Fruit fly (Drosophila melanogaster) whole organism, embryonic: ENCODE measurements around the gene Argp.

Experiments
- Ada2b ChIP-seq: fragments of 200-800 bp; sonication (Bioruptor generic); IDR thresholded peaks from 2 replicates; pipeline ENCODE4 v1.3.6; 2022; ENCODE audit warnings: missing biosample characterization, missing genetic modification characterization
- Atf-2 ChIP-seq: fragments of 200-800 bp; sonication (Bioruptor generic); optimal IDR thresholded peaks from 2 replicates; lab custom pipeline; 2016; ENCODE audit warnings: missing biosample characterization, missing genetic modification characterization
- Bgb ChIP-seq: fragments of 200-800 bp; sonication (Bioruptor generic); IDR thresholded peaks from 2 replicates; pipeline ENCODE4 v1.3.6; 2022; ENCODE audit warnings: missing biosample characterization, missing genetic modification characterization; ENCODE audit not compliant: partially characterized antibody
- CG11085 ChIP-seq: fragments of 200-800 bp; sonication (Bioruptor generic); IDR thresholded peaks from 2 replicates; pipeline ENCODE4 v1.3.6; 2022; ENCODE audit warnings: missing biosample characterization, missing genetic modification characterization
- CG12104 ChIP-seq: fragments of 200-800 bp; sonication (Bioruptor generic); optimal IDR thresholded peaks from 3 replicates; lab custom pipeline; 2016; ENCODE audit warnings: missing biosample characterization, missing genetic modification characterization
- CG1233 ChIP-seq: fragments of 200-800 bp; sonication (Bioruptor generic); optimal IDR thresholded peaks from 4 replicates; lab custom pipeline; 2018; ENCODE audit warnings: missing biosample characterization, mild to moderate bottlenecking, missing genetic modification characterization
- CG13775 ChIP-seq: fragments of 200-800 bp; sonication (Bioruptor generic); optimal IDR thresholded peaks from 3 replicates; lab custom pipeline; 2017; ENCODE audit warnings: missing biosample characterization, mild to moderate bottlenecking, missing genetic modification characterization
- CG15514 ChIP-seq: fragments of 200-800 bp; sonication (Bioruptor generic); optimal IDR thresholded peaks from 3 replicates; lab custom pipeline; 2017; ENCODE audit warnings: missing biosample characterization, missing genetic modification characterization, mild to moderate bottlenecking, moderate library complexity, missing genetic modification reagents
- CG17568 ChIP-seq: fragments of 200-800 bp; sonication (Bioruptor generic); optimal IDR thresholded peaks from 2 replicates; lab custom pipeline; 2018; ENCODE audit warnings: missing biosample characterization, mild to moderate bottlenecking, missing genetic modification characterization, moderate library complexity
- CG2678 ChIP-seq: fragments of 200-800 bp; sonication (Bioruptor generic); optimal IDR thresholded peaks from 3 replicates; lab custom pipeline; 2019; ENCODE audit warnings: missing biosample characterization, mild to moderate bottlenecking, missing genetic modification characterization, moderate library complexity
- CG2889 ChIP-seq: fragments of 200-800 bp; sonication (Bioruptor generic); IDR thresholded peaks from 3 replicates; pipeline ENCODE4 v1.3.6; 2022; ENCODE audit warnings: missing biosample characterization, missing genetic modification characterization
- CG3163 ChIP-seq: fragments of 200-800 bp; sonication (Bioruptor generic); optimal IDR thresholded peaks from 3 replicates; lab custom pipeline; 2016; ENCODE audit warnings: missing biosample characterization, missing genetic modification characterization
- CG32532 ChIP-seq: fragments of 200-800 bp; sonication (Bioruptor generic); IDR thresholded peaks from 2 replicates; pipeline ENCODE4 v1.3.6; 2022; ENCODE audit warnings: missing biosample characterization, missing genetic modification characterization
- CG34376 ChIP-seq: fragments of 200-800 bp; sonication (Bioruptor generic); optimal IDR thresholded peaks from 2 replicates; lab custom pipeline; 2018; ENCODE audit warnings: missing biosample characterization, mild to moderate bottlenecking, missing genetic modification characterization
- CG4360 ChIP-seq: fragments of 200-800 bp; sonication (Bioruptor generic); IDR thresholded peaks from 2 replicates; pipeline ENCODE4 v1.3.6; 2022; ENCODE audit warnings: missing biosample characterization, missing genetic modification characterization
- CG6654 ChIP-seq: fragments of 200-800 bp; sonication (Bioruptor generic); optimal IDR thresholded peaks from 2 replicates; lab custom pipeline; 2017; ENCODE audit warnings: missing biosample characterization, mild to moderate bottlenecking, missing genetic modification characterization
- CG6683 ChIP-seq: fragments of 200-800 bp; sonication (Bioruptor generic); optimal IDR thresholded peaks from 2 replicates; lab custom pipeline; 2017; ENCODE audit warnings: missing biosample characterization, mild to moderate bottlenecking, missing genetic modification characterization, missing genetic modification reagents
- CG7928 ChIP-seq: fragments of 200-800 bp; sonication (Bioruptor generic); optimal IDR thresholded peaks from 2 replicates; lab custom pipeline; 2017; ENCODE audit warnings: missing biosample characterization, mild to moderate bottlenecking, missing genetic modification characterization
- Dad ChIP-seq: fragments of 200-800 bp; sonication (Bioruptor generic); optimal IDR thresholded peaks from 3 replicates; lab custom pipeline; 2016; ENCODE audit warnings: missing biosample characterization, missing genetic modification characterization
- Dip2 ChIP-seq: fragments of 200-800 bp; sonication (Bioruptor generic); IDR thresholded peaks from 2 replicates; pipeline ENCODE4 v1.3.6; 2022; ENCODE audit warnings: missing biosample characterization, missing genetic modification characterization
- Dip3 ChIP-seq: fragments of 200-800 bp; sonication (Bioruptor generic); optimal IDR thresholded peaks from 3 replicates; lab custom pipeline; 2016; ENCODE audit warnings: missing biosample characterization, missing genetic modification characterization
- Doc2 ChIP-seq: fragments of 200-800 bp; sonication (Bioruptor generic); IDR thresholded peaks from 2 replicates; pipeline ENCODE4 v1.3.6; 2022; ENCODE audit warnings: missing biosample characterization, missing genetic modification characterization
- Drgx ChIP-seq: fragments of 200-800 bp; sonication (Bioruptor generic); IDR thresholded peaks from 2 replicates; pipeline ENCODE4 v1.3.6; 2022; ENCODE audit warnings: missing biosample characterization, missing genetic modification characterization
- Hr39 ChIP-seq: fragments of >200 bp; optimal IDR thresholded peaks from 2 replicates; lab custom pipeline; 2017
- Hr51 ChIP-seq, 2 experiments: fragments of 200-800 bp; sonication (Bioruptor generic); optimal IDR thresholded peaks; 2 replicates in 1 of 2; 3 replicates in 1 of 2; lab custom pipeline; 2016 to 2018; ENCODE audit warnings: missing biosample characterization in 2 of 2, missing genetic modification characterization in 2 of 2, mild to moderate bottlenecking in 1 of 2, moderate library complexity in 1 of 2
- Mes4 ChIP-seq: fragments of 200-800 bp; sonication (Bioruptor generic); optimal IDR thresholded peaks from 2 replicates; lab custom pipeline; 2016; ENCODE audit warnings: missing biosample characterization, missing genetic modification characterization
- Optix ChIP-seq: fragments of 200-800 bp; sonication (Bioruptor generic); IDR thresholded peaks from 3 replicates; pipeline ENCODE4 v1.3.6; 2022; ENCODE audit warnings: missing biosample characterization, missing genetic modification characterization
- Sin3A ChIP-seq: fragments of >200 bp; optimal IDR thresholded peaks from 2 replicates; lab custom pipeline; 2018
- Xbp1 ChIP-seq: fragments of 200-800 bp; sonication (Bioruptor generic); optimal IDR thresholded peaks from 3 replicates; lab custom pipeline; 2016; ENCODE audit warnings: missing biosample characterization, mild to moderate bottlenecking, missing genetic modification characterization
- Xrp1 ChIP-seq: fragments of 200-800 bp; sonication (Bioruptor generic); IDR thresholded peaks from 2 replicates; pipeline ENCODE4 v1.3.6; 2022; ENCODE audit warnings: missing biosample characterization, missing genetic modification characterization
- crp ChIP-seq, 2 experiments: fragments of 200-800 bp; sonication (Bioruptor generic); optimal IDR thresholded peaks; 2 replicates in 1 of 2; 3 replicates in 1 of 2; lab custom pipeline; 2017; ENCODE audit warnings: missing biosample characterization in 2 of 2, missing genetic modification characterization in 2 of 2, mild to moderate bottlenecking in 1 of 2, moderate library complexity in 1 of 2
- dan ChIP-seq: fragments of 200-800 bp; sonication (Bioruptor generic); IDR thresholded peaks from 2 replicates; pipeline ENCODE4 v1.3.6; 2022; ENCODE audit warnings: missing biosample characterization, missing genetic modification characterization
- exex ChIP-seq: fragments of 200-800 bp; sonication (Bioruptor generic); optimal IDR thresholded peaks from 4 replicates; lab custom pipeline; 2018; ENCODE audit warnings: missing biosample characterization, mild to moderate bottlenecking, missing genetic modification characterization, moderate library complexity
- fd102C ChIP-seq: fragments of 200-800 bp; sonication (Bioruptor generic); optimal IDR thresholded peaks from 2 replicates; lab custom pipeline; 2018; ENCODE audit warnings: missing biosample characterization, mild to moderate bottlenecking, missing genetic modification characterization, moderate library complexity
- gem ChIP-seq: fragments of 200-800 bp; sonication (Bioruptor generic); optimal IDR thresholded peaks from 2 replicates; lab custom pipeline; 2019; ENCODE audit warnings: missing biosample characterization, mild to moderate bottlenecking, missing genetic modification characterization, moderate library complexity
- lov ChIP-seq, 2 experiments: fragments of 200-800 bp in 1 of 2; fragments of >200 bp in 1 of 2; sonication (Bioruptor generic) in 1 of 2; IDR thresholded peaks in 1 of 2; optimal IDR thresholded peaks in 1 of 2; 2 replicates in 1 of 2; 3 replicates in 1 of 2; pipeline versions ENCODE4 v1.3.6 to Lab custom; 2017 to 2022; ENCODE audit warnings: missing biosample characterization in 1 of 2, missing genetic modification characterization in 1 of 2
- mirr ChIP-seq: fragments of 200-800 bp; sonication (Bioruptor generic); optimal IDR thresholded peaks from 3 replicates; lab custom pipeline; 2018; ENCODE audit warnings: missing biosample characterization, mild to moderate bottlenecking, missing genetic modification characterization
- nmo ChIP-seq: fragments of 200-800 bp; sonication (Bioruptor generic); optimal IDR thresholded peaks from 2 replicates; lab custom pipeline; 2018; ENCODE audit warnings: missing biosample characterization, mild to moderate bottlenecking, missing genetic modification characterization, moderate library complexity
- oc ChIP-seq: fragments of 200-800 bp; sonication (Bioruptor generic); optimal IDR thresholded peaks from 2 replicates; lab custom pipeline; 2018; ENCODE audit warnings: missing biosample characterization, mild to moderate bottlenecking, missing genetic modification characterization, moderate library complexity
- pfk ChIP-seq: fragments of 200-800 bp; sonication (Bioruptor generic); optimal IDR thresholded peaks from 2 replicates; lab custom pipeline; 2018; ENCODE audit warnings: missing biosample characterization, mild to moderate bottlenecking, missing genetic modification characterization, moderate library complexity
- pros ChIP-seq: fragments of 200-800 bp; sonication (Bioruptor generic); optimal IDR thresholded peaks from 3 replicates; lab custom pipeline; 2019; ENCODE audit warnings: missing biosample characterization, mild to moderate bottlenecking, missing genetic modification characterization, moderate library complexity
- seq ChIP-seq: fragments of 200-800 bp; sonication (Bioruptor generic); IDR thresholded peaks from 2 replicates; pipeline ENCODE4 v1.3.6; 2022; ENCODE audit warnings: missing biosample characterization, missing genetic modification characterization
- slbo ChIP-seq: fragments of 200-800 bp; sonication (Bioruptor generic); IDR thresholded peaks from 2 replicates; pipeline ENCODE4 v1.3.6; 2022; ENCODE audit warnings: missing biosample characterization, missing genetic modification characterization
- sna ChIP-seq: fragments of 200-800 bp; sonication (Bioruptor generic); IDR thresholded peaks from 2 replicates; pipeline ENCODE4 v1.3.6; 2022; ENCODE audit warnings: missing biosample characterization, missing genetic modification characterization; ENCODE audit not compliant: partially characterized antibody
- sug ChIP-seq: fragments of 200-800 bp; optimal IDR thresholded peaks from 2 replicates; lab custom pipeline; 2019; ENCODE audit warnings: missing biosample characterization, mild to moderate bottlenecking, missing genetic modification characterization, moderate library complexity
- tap ChIP-seq: fragments of 200-800 bp; optimal IDR thresholded peaks from 3 replicates; lab custom pipeline; 2019; ENCODE audit warnings: missing biosample characterization, mild to moderate bottlenecking, missing genetic modification characterization, moderate library complexity
- tll ChIP-seq, 2 experiments: fragments of 200-800 bp in 1 of 2; fragments of >200 bp in 1 of 2; sonication (Bioruptor generic) in 1 of 2; optimal IDR thresholded peaks; 2 replicates each; lab custom pipeline; 2017 to 2019; ENCODE audit warnings: missing biosample characterization in 2 of 2, missing genetic modification characterization in 2 of 2, mild to moderate bottlenecking in 1 of 2, moderate library complexity in 1 of 2
- trh ChIP-seq: fragments of 200-800 bp; sonication (Bioruptor generic); optimal IDR thresholded peaks from 2 replicates; lab custom pipeline; 2016; ENCODE audit warnings: missing biosample characterization, missing genetic modification characterization
- tup ChIP-seq: fragments of 200-800 bp; sonication (Bioruptor generic); optimal IDR thresholded peaks from 2 replicates; lab custom pipeline; 2016; ENCODE audit warnings: missing biosample characterization, mild to moderate bottlenecking, missing genetic modification characterization, moderate library complexity
- zfh1 ChIP-seq: fragments of 200-800 bp; sonication (Bioruptor generic); IDR thresholded peaks from 3 replicates; pipeline ENCODE4 v1.3.6; 2022; ENCODE audit warnings: missing biosample characterization, missing genetic modification characterization
- zfh2 ChIP-seq: fragments of 200-800 bp; sonication (Bioruptor generic); optimal IDR thresholded peaks from 2 replicates; lab custom pipeline; 2016; ENCODE audit warnings: missing biosample characterization, missing genetic modification characterization

The Argp gene

dm6 chr3R:13710645-13711044, 906 bp upstream of the Argp start (continued):
- TF ChIP-seq Atf-2 (GFP tag; lab: Kevin White, UChicago) (no peak), Bgb (GFP tag; lab: Robert Waterston, UW) (peak; percentile 60), Dip3 (no peak), CG34376 (no peak), CG2889 (GFP tag; lab: Robert Waterston, UW) (no peak), Hr51 (GFP tag; optimal IDR thresholded peaks at IDR 0.05; lab: Kevin White, UChicago) (no peak), seq (GFP tag; lab: Robert Waterston, UW) (no peak), crp (GFP tag; optimal IDR thresholded peaks at IDR 0.05; lab: Kevin White, UChicago) (peak; percentile 91 to 97), Doc2 (GFP tag; lab: Robert Waterston, UW) (no peak), pfk (GFP tag; lab: Kevin White, UChicago) (no peak), tll (GFP tag; optimal IDR thresholded peaks at IDR 0.05; lab: Kevin White, UChicago) (no peak), Drgx (GFP tag; lab: Robert Waterston, UW) (0 out of 2 replicates have a peak, but pooled peaks have one; percentile 13), tup (GFP tag; lab: Kevin White, UChicago) (no peak), slbo (peak; percentile 30; the same call in 1 of the 2 replicates), oc (tag; lab: Kevin White, UChicago) (no peak), CG7928 (GFP tag; lab: Kevin White, UChicago) (peak; percentile 94), dan (GFP tag; lab: Robert Waterston, UW) (no peak), CG2678 (no peak), Ada2b (GFP tag; lab: Robert Waterston, UW) (no peak), nmo (no peak), CG4360 (GFP tag; lab: Robert Waterston, UW) (no peak), CG6683 (no peak), Sin3A (peak; percentile 41), Xrp1 (GFP tag; lab: Robert Waterston, UW) (peak; percentile 23; the same call in 1 of the 2 replicates), Dip2 (GFP tag; lab: Robert Waterston, UW) (no peak), fd102C (GFP tag; lab: Kevin White, UChicago) (no peak), CG17568 (GFP tag; lab: Kevin White, UChicago) (no peak), CG6654 (GFP tag; lab: Kevin White, UChicago) (no peak), Optix (GFP tag; lab: Robert Waterston, UW) (0 out of 3 replicates have a peak, but pooled peaks have one; percentile 26), CG11085 (no peak), lov (optimal IDR thresholded peaks at IDR 0.05; lab: Kevin White, UChicago) (no peak), lov (GFP tag; IDR thresholded peaks at IDR 0.05; lab: Robert Waterston, UW) (no peak), CG1233 (GFP tag; lab: Kevin White, UChicago) (no peak), Xbp1 (peak; percentile 2), CG3163 (no peak), mirr (no peak), Mes4 (GFP tag; lab: Kevin White, UChicago) (no peak), CG32532 (0 out of 2 replicates have a peak, but pooled peaks have one; percentile 15), Dad (GFP tag; lab: Kevin White, UChicago) (no peak), pros (no peak), gem (tag; lab: Kevin White, UChicago) (no peak), CG12104 (GFP tag; lab: Kevin White, UChicago) (no peak), trh (no peak), tap (tag; lab: Kevin White, UChicago) (no peak), CG15514 (GFP tag; lab: Kevin White, UChicago) (peak; percentile 97), CG13775 (no peak), exex (tag; lab: Kevin White, UChicago) (no peak), zfh2 (GFP tag; lab: Kevin White, UChicago) (no peak), zfh1 (GFP tag; lab: Robert Waterston, UW) (peak; percentile 45; the same call in 1 of the 3 replicates), sug (tag; lab: Kevin White, UChicago) (peak; percentile 1), sna (GFP tag; lab: Robert Waterston, UW) (0 out of 2 replicates have a peak, but pooled peaks have one; percentile 26), Hr39 (lab: Kevin White, UChicago) (no peak)
